Fruit fly (Drosophila melanogaster) S2 (cell line): ENCODE measurements around the gene CG15418.

Experiments used
- CG8478 ChIP-seq: fragments of >200 bp; optimal IDR thresholded peaks from 2 replicates; lab custom pipeline; 2018
- CTCF ChIP-seq, 2 experiments: fragments of >200 bp; optimal IDR thresholded peaks; 2 replicates each; lab custom pipeline; 2018

- no peak for TF ChIP-seq CG8478 (lab: Kevin White, UChicago)
- TF ChIP-seq CTCF (optimal IDR thresholded peaks at IDR 0.05; lab: Kevin White, UChicago) = no peak
Measured at dm6 chr2L:3585318-3585717, 36.2 kb downstream of the CG15418 start.
